Fruit fly (Drosophila melanogaster): Measurements from ENCODE around the gene CYLD.

DNA sequence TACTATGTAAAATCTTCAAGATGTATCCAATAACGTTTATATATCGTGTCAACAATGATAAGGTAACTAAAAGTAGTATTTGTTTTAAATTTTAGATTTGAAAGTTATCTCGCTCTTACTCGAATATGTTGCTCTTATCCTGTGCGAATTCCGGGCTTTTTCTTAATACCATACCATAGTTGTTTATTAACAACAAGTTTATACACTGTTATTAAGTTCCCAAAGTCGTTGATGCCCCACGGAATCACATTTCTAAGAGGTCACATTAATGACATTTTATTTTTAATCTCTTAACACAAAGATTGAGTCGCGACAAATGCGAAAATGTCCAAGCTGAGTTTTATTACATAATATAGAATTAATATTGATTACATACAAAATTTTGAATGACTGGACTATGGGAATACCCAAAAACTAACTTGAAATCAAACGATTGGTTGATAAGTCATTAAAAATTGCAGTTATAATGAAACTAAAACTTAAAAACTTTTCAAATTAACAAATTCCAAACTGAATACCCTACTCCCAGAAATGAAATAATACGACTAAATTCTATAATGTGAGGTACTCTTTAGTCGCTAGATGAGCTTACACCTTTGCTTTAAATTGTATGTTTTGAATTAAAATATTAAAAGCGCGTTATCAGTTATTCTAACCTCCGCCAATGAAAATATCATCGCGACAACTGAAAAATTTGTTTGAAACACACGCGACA is 23.3 kb upstream of the CYLD start, which contains the start of gene CG5381:
- TF ChIP-seq EcR (GFP tag; optimal IDR thresholded peaks at IDR 0.05): no peak
- TF ChIP-seq CG8478 (optimal IDR thresholded peaks at IDR 0.05): no peak
- TF ChIP-seq psq (optimal IDR thresholded peaks at IDR 0.05): no peak
- no peak for TF ChIP-seq pan (optimal IDR thresholded peaks at IDR 0.05)

Measured in whole organism.